Worm (Caenorhabditis elegans) whole organism, late embryonic: ENCODE measurements around the gene F26F2.5.

Experiments used
- C08G9.2 ChIP-seq: sonication (generic microtip); optimal IDR thresholded peaks from 2 replicates; lab custom pipeline; 2016; ENCODE audit warnings: mild to moderate bottlenecking, missing genetic modification characterization, moderate library complexity, missing compliant biosample characterization
- K09A11.1 ChIP-seq: sonication (generic microtip); optimal IDR thresholded peaks from 2 replicates; lab custom pipeline; 2017; ENCODE audit warnings: antibody characterized with exemption, mild to moderate bottlenecking, missing genetic modification characterization, missing compliant biosample characterization; ENCODE audit not compliant: insufficient read depth
- ama-1 ChIP-seq: fragments of 150-350 bp; optimal IDR thresholded peaks from 2 replicates; lab custom pipeline; 2014
- ceh-18 ChIP-seq: sonication (generic microtip); optimal IDR thresholded peaks from 2 replicates; lab custom pipeline; 2016; ENCODE audit warnings: missing genetic modification characterization, missing compliant biosample characterization
- ceh-2 ChIP-seq: sonication (generic microtip); optimal IDR thresholded peaks from 2 replicates; lab custom pipeline; 2016; ENCODE audit warnings: missing genotype, missing genetic modification characterization, missing compliant biosample characterization
- ceh-30 ChIP-seq: fragments of 150-350 bp; optimal IDR thresholded peaks from 2 replicates; lab custom pipeline; 2014; ENCODE audit warnings: missing biosample characterization, missing genetic modification characterization
- ceh-34 ChIP-seq: sonication (generic microtip); optimal IDR thresholded peaks from 2 replicates; lab custom pipeline; 2016; ENCODE audit warnings: mild to moderate bottlenecking, missing genetic modification characterization, missing compliant biosample characterization
- ceh-6 ChIP-seq: fragments of 200-800 bp; sonication (Bioruptor generic); optimal IDR thresholded peaks from 2 replicates; lab custom pipeline; 2018; ENCODE audit warnings: mild to moderate bottlenecking, missing genetic modification characterization, missing compliant biosample characterization
- che-1 ChIP-seq: sonication (generic microtip); optimal IDR thresholded peaks from 2 replicates; lab custom pipeline; 2016; ENCODE audit warnings: mild to moderate bottlenecking, missing genetic modification characterization, missing compliant biosample characterization
- dmd-4 ChIP-seq: sonication (generic microtip); optimal IDR thresholded peaks from 2 replicates; lab custom pipeline; 2016; ENCODE audit warnings: borderline replicate concordance, missing genetic modification characterization, missing compliant biosample characterization
- elt-2 ChIP-seq: sonication (generic microtip); optimal IDR thresholded peaks from 2 replicates; lab custom pipeline; 2016; ENCODE audit warnings: missing genetic modification reagents, missing genetic modification characterization, missing compliant biosample characterization
- elt-4 ChIP-seq: sonication (generic microtip); optimal IDR thresholded peaks from 2 replicates; lab custom pipeline; 2016; ENCODE audit warnings: missing genetic modification characterization, missing compliant biosample characterization
- eyg-1 ChIP-seq: sonication (generic microtip); optimal IDR thresholded peaks from 2 replicates; lab custom pipeline; 2016; ENCODE audit warnings: missing genotype, missing genetic modification characterization, missing compliant biosample characterization
- fax-1 ChIP-seq: sonication (generic microtip); optimal IDR thresholded peaks from 2 replicates; lab custom pipeline; 2016; ENCODE audit warnings: missing genotype, missing genetic modification characterization, missing compliant biosample characterization
- fkh-10 ChIP-seq: fragments of 150-350 bp; optimal IDR thresholded peaks from 2 replicates; lab custom pipeline; 2014; ENCODE audit warnings: missing biosample characterization, missing genetic modification reagents, missing genetic modification characterization
- fkh-6 ChIP-seq: sonication (generic microtip); optimal IDR thresholded peaks from 2 replicates; lab custom pipeline; 2016; ENCODE audit warnings: missing genetic modification characterization, missing compliant biosample characterization
- gmeb-2 ChIP-seq: sonication (generic microtip); optimal IDR thresholded peaks from 2 replicates; lab custom pipeline; 2016; ENCODE audit warnings: missing genetic modification characterization, inconsistent platforms, missing compliant biosample characterization
- hlh-13 ChIP-seq: fragments of 200-800 bp; sonication (Bioruptor generic); optimal IDR thresholded peaks from 2 replicates; lab custom pipeline; 2018; ENCODE audit warnings: mild to moderate bottlenecking, missing genetic modification characterization, missing compliant biosample characterization
- hlh-15 ChIP-seq: sonication (generic microtip); optimal IDR thresholded peaks from 2 replicates; lab custom pipeline; 2016; ENCODE audit warnings: missing genetic modification characterization, missing compliant biosample characterization
- hlh-30 ChIP-seq: sonication (generic microtip); optimal IDR thresholded peaks from 2 replicates; lab custom pipeline; 2017; ENCODE audit warnings: antibody characterized with exemption, missing genetic modification characterization, missing compliant biosample characterization; ENCODE audit not compliant: insufficient read depth
- lim-6 ChIP-seq: sonication (generic microtip); optimal IDR thresholded peaks from 2 replicates; lab custom pipeline; 2016; ENCODE audit warnings: missing genetic modification characterization, missing compliant biosample characterization
- nfya-1 ChIP-seq: sonication (generic microtip); optimal IDR thresholded peaks from 2 replicates; lab custom pipeline; 2017; ENCODE audit warnings: missing genetic modification characterization, mild to moderate bottlenecking, missing compliant biosample characterization, antibody characterized with exemption, moderate library complexity
- npax-4 ChIP-seq: sonication (generic microtip); optimal IDR thresholded peaks from 2 replicates; lab custom pipeline; 2016; ENCODE audit warnings: missing genetic modification characterization, missing compliant biosample characterization
- odd-2 ChIP-seq: sonication (generic microtip); optimal IDR thresholded peaks from 2 replicates; lab custom pipeline; 2017; ENCODE audit warnings: antibody characterized with exemption, mild to moderate bottlenecking, missing genetic modification characterization, missing compliant biosample characterization
- pag-3 ChIP-seq: sonication (generic microtip); optimal IDR thresholded peaks from 2 replicates; lab custom pipeline; 2016; ENCODE audit warnings: missing compliant biosample characterization, missing genetic modification characterization, borderline replicate concordance
- pat-9 ChIP-seq: fragments of 200-800 bp; sonication (Bioruptor generic); optimal IDR thresholded peaks from 2 replicates; lab custom pipeline; 2018; ENCODE audit warnings: mild to moderate bottlenecking, missing genetic modification characterization, moderate library complexity, missing compliant biosample characterization
- pax-1 ChIP-seq: fragments of 150-350 bp; optimal IDR thresholded peaks from 2 replicates; lab custom pipeline; 2014; ENCODE audit warnings: missing biosample characterization, missing genetic modification characterization
- pqm-1 ChIP-seq: sonication (generic microtip); optimal IDR thresholded peaks from 2 replicates; lab custom pipeline; 2016; ENCODE audit warnings: missing genetic modification characterization, missing compliant biosample characterization
- pros-1 ChIP-seq: fragments of 150-350 bp; optimal IDR thresholded peaks from 2 replicates; lab custom pipeline; 2014; ENCODE audit warnings: missing biosample characterization, missing genetic modification reagents, missing genetic modification characterization
- sox-2 ChIP-seq: fragments of 200-800 bp; sonication (Bioruptor generic); IDR thresholded peaks from 2 replicates; pipeline ENCODE4 v1.3.6; 2022; ENCODE audit warnings: missing genetic modification reagents, missing genetic modification characterization, missing compliant biosample characterization
- syd-9 ChIP-seq: sonication (generic microtip); optimal IDR thresholded peaks from 2 replicates; lab custom pipeline; 2016; ENCODE audit warnings: mild to moderate bottlenecking, missing genetic modification characterization, moderate library complexity, missing compliant biosample characterization
- unc-86 ChIP-seq: sonication (generic microtip); optimal IDR thresholded peaks from 2 replicates; lab custom pipeline; 2016; ENCODE audit warnings: missing genetic modification characterization, missing compliant biosample characterization

F26F2.5 gene

ce11 chrV:20539055-20539454, 34.4 kb upstream of the F26F2.5 start, which contains the start of gene Y38H6C.16:
Gene Y38H6C.16, minus strand, starts transcription at chrV:20539347.
- TF ChIP-seq ceh-30 (tag; lab: Kevin White, UChicago) (no peak), syd-9 (tag; lab: Kevin White, UChicago) (no peak), elt-2 (tag; lab: Kevin White, UChicago) (peak; percentile 14), C08G9.2 (tag; lab: Kevin White, UChicago) (no peak), fkh-10 (GFP tag; lab: Kevin White, UChicago) (no peak), ceh-2 (tag; lab: Kevin White, UChicago) (no peak)

DNA sequence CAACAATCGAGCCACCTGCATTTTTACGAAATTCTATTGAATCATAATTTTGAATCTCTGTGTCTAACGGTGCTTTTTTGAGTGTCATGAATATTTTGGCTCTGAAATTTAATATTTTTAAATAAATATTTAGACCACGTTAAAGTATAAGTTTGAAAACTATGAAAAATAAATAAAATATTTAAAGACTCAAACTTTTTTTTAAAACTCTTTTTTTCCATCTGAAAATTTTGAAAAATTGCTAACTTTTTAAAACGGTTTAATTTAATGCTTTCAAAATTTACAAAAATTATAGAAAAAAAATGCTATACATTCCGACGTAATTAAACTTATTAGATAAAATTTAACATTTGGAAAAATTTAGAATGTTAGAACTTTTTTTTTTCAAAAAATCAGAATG, 29.4 kb upstream of the F26F2.5 start, which contains the start of gene slc-36.3:
TSS of gene slc-36.3 (minus strand) at position 101 of the 400 bp plus-strand sequence.
- no peak for TF ChIP-seq lim-6
- TF ChIP-seq pax-1 (tag; lab: Kevin White, UChicago), result no peak
- no peak for TF ChIP-seq odd-2 (tag; lab: Kevin White, UChicago)
- no peak for TF ChIP-seq ceh-6 (GFP tag; lab: Kevin White, UChicago)
- no peak for TF ChIP-seq che-1 (tag; lab: Kevin White, UChicago)
- no peak for TF ChIP-seq gmeb-2 (tag; lab: Kevin White, UChicago)
- no peak for TF ChIP-seq elt-4 (tag; lab: Kevin White, UChicago)

DNA sequence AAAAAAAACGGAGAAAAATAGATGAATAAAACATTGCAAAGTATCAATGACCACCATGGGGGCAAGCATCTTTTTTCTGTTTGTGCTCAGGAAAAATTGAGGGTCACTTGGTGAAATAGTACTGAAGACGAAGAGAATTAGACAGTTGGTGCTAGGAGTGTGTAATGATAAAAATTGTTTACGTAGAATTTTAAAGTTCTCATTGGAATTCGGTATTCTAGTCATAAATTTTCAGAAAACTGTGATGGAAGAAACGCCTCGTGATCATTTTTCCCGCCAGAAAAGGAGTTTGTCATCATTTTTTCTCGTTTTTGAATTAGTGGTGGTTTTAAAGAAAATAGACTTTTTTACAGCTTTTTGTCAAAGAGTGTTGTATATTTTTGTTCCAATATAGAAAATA, 28.9 kb upstream of the F26F2.5 start:
- TF ChIP-seq che-1 (tag; lab: Kevin White, UChicago), result no peak
- TF ChIP-seq ceh-18 (tag; lab: Kevin White, UChicago), result no peak

DNA sequence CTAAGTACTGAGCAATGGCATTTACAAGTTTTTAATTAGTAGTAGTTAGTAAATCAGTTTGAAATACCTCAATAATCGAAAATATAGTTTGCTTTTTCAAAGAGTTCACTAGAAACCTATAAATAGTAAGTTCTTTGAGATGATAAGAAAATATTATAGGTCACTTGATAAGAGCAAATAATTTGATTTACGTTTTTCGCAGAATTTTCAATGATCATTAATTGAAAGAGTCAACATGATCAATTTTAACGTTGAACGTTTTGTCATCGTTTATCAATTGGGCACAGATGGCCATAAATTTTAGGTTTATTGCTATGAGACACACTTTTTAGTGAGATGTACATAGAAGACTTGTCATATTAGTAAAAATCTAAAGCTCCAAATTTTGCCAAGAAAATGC, 27.8 kb upstream of the F26F2.5 start:
- TF ChIP-seq ceh-18 (tag; lab: Kevin White, UChicago) (no peak), pros-1 (no peak), sox-2 (GFP tag; lab: Robert Waterston, UW) (no peak), dmd-4 (tag; lab: Kevin White, UChicago) (no peak), hlh-15 (tag; lab: Kevin White, UChicago) (no peak)

- no peak for TF ChIP-seq pat-9 (tag; lab: Kevin White, UChicago)
- no peak for TF ChIP-seq ceh-6 (GFP tag; lab: Kevin White, UChicago)
- no peak for TF ChIP-seq fkh-6
- no peak for TF ChIP-seq hlh-13 (GFP tag; lab: Kevin White, UChicago)
- TF ChIP-seq C08G9.2 (tag; lab: Kevin White, UChicago), result no peak
- TF ChIP-seq unc-86 (tag; lab: Kevin White, UChicago), result no peak
- TF ChIP-seq hlh-30, result no peak
- TF ChIP-seq eyg-1, result no peak
- TF ChIP-seq K09A11.1 (tag; lab: Kevin White, UChicago), result no peak
Observed at ce11 chrV:20547048-20547447, 26.4 kb upstream of the F26F2.5 start, which contains the start of gene Y38H6C.18. Gene Y38H6C.18, minus strand, starts transcription at chrV:20547148.

ce11 chrV:20551096-20551495, 22.4 kb upstream of the F26F2.5 start, which contains the start of gene Y38H6C.20:
Gene Y38H6C.20, minus strand, starts transcription at chrV:20551196.
- TF ChIP-seq fkh-10 (GFP tag; lab: Kevin White, UChicago), result no peak
- no peak for TF ChIP-seq pqm-1
- TF ChIP-seq pag-3, result no peak
- no peak for TF ChIP-seq ama-1
- no peak for TF ChIP-seq elt-2 (tag; lab: Kevin White, UChicago)
- no peak for TF ChIP-seq npax-4 (tag; lab: Kevin White, UChicago)
- TF ChIP-seq syd-9 (tag; lab: Kevin White, UChicago), result no peak
- TF ChIP-seq ceh-34 (tag; lab: Kevin White, UChicago), result no peak
- no peak for TF ChIP-seq C08G9.2 (tag; lab: Kevin White, UChicago)
- TF ChIP-seq nfya-1 (tag; lab: Kevin White, UChicago), result no peak
- TF ChIP-seq fax-1 (tag; lab: Kevin White, UChicago), result no peak
- TF ChIP-seq hlh-30, result no peak
